Fruit fly (Drosophila melanogaster) whole organism, embryonic: Measurements from ENCODE around the gene CG11089.

ENCODE experiments used
- BEAF-32 ChIP-seq: fragments of 200-800 bp; sonication (Bioruptor generic); optimal IDR thresholded peaks from 3 replicates; lab custom pipeline; 2017; ENCODE audit warnings: missing biosample characterization, missing genetic modification characterization, mild to moderate bottlenecking, moderate library complexity, missing genetic modification reagents
- Bdp1 ChIP-seq: fragments of 200-800 bp; sonication (Bioruptor generic); optimal IDR thresholded peaks from 3 replicates; lab custom pipeline; 2016; ENCODE audit warnings: missing biosample characterization, missing genetic modification characterization
- Blimp-1 ChIP-seq: fragments of 200-800 bp; sonication (Bioruptor generic); optimal IDR thresholded peaks from 3 replicates; lab custom pipeline; 2018; ENCODE audit warnings: missing biosample characterization, missing genetic modification characterization, mild to moderate bottlenecking, moderate library complexity, missing genetic modification reagents
- C15 ChIP-seq: fragments of 200-800 bp; sonication (Bioruptor generic); IDR thresholded peaks from 3 replicates; pipeline ENCODE4 v1.3.6; 2022; ENCODE audit warnings: missing biosample characterization, missing genetic modification characterization
- CG10267 ChIP-seq: fragments of 200-800 bp; sonication (Bioruptor generic); optimal IDR thresholded peaks from 2 replicates; lab custom pipeline; 2018; ENCODE audit warnings: missing biosample characterization, mild to moderate bottlenecking, missing genetic modification characterization, moderate library complexity
- CG14710 ChIP-seq: fragments of 200-800 bp; sonication (Bioruptor generic); optimal IDR thresholded peaks from 3 replicates; lab custom pipeline; 2019; ENCODE audit warnings: missing biosample characterization, mild to moderate bottlenecking, missing genetic modification characterization, moderate library complexity
- CG17186 ChIP-seq: fragments of 200-800 bp; sonication (Bioruptor generic); optimal IDR thresholded peaks from 3 replicates; lab custom pipeline; 2017; ENCODE audit warnings: missing biosample characterization, missing genetic modification reagents, missing genetic modification characterization
- CG17568 ChIP-seq: fragments of 200-800 bp; sonication (Bioruptor generic); optimal IDR thresholded peaks from 2 replicates; lab custom pipeline; 2018; ENCODE audit warnings: missing biosample characterization, mild to moderate bottlenecking, missing genetic modification characterization, moderate library complexity
- CG2116 ChIP-seq: fragments of 200-800 bp; sonication (Bioruptor generic); optimal IDR thresholded peaks from 3 replicates; lab custom pipeline; 2018; ENCODE audit warnings: missing biosample characterization, mild to moderate bottlenecking, missing genetic modification characterization
- CG30403 ChIP-seq: fragments of 200-800 bp; sonication (Bioruptor generic); optimal IDR thresholded peaks from 3 replicates; lab custom pipeline; 2016; ENCODE audit warnings: missing biosample characterization, missing genetic modification characterization
- CG30431 ChIP-seq: fragments of 200-800 bp; sonication (Bioruptor generic); optimal IDR thresholded peaks from 2 replicates; lab custom pipeline; 2017; ENCODE audit warnings: missing biosample characterization, missing genetic modification characterization
- CG32772 ChIP-seq: fragments of 200-800 bp; sonication (Bioruptor generic); IDR thresholded peaks from 2 replicates; pipeline ENCODE4 v1.3.6; 2022; ENCODE audit warnings: missing biosample characterization, missing genetic modification characterization
- CG34224 ChIP-seq: fragments of 200-800 bp; sonication (Bioruptor generic); IDR thresholded peaks from 3 replicates; pipeline ENCODE4 v1.3.6; 2022; ENCODE audit warnings: missing biosample characterization, missing genetic modification characterization; ENCODE audit not compliant: partially characterized antibody
- CG4360 ChIP-seq: fragments of 200-800 bp; sonication (Bioruptor generic); IDR thresholded peaks from 2 replicates; pipeline ENCODE4 v1.3.6; 2022; ENCODE audit warnings: missing biosample characterization, missing genetic modification characterization
- CG9609 ChIP-seq: fragments of 200-800 bp; sonication (Bioruptor generic); optimal IDR thresholded peaks from 3 replicates; lab custom pipeline; 2016; ENCODE audit warnings: missing biosample characterization, missing genetic modification characterization
- CG9797 ChIP-seq: fragments of 200-800 bp; sonication (Bioruptor generic); optimal IDR thresholded peaks from 3 replicates; lab custom pipeline; 2018; ENCODE audit warnings: missing biosample characterization, mild to moderate bottlenecking, missing genetic modification characterization
- CHES-1-like ChIP-seq: fragments of 200-800 bp; sonication (Bioruptor generic); optimal IDR thresholded peaks from 2 replicates; lab custom pipeline; 2016; ENCODE audit warnings: missing biosample characterization, missing genetic modification characterization
- CkIIα-i1 ChIP-seq: fragments of 200-800 bp; sonication (Bioruptor generic); IDR thresholded peaks from 2 replicates; pipeline ENCODE4 v1.3.6; 2022; ENCODE audit warnings: missing biosample characterization, missing genetic modification characterization
- Dp ChIP-seq: fragments of 200-800 bp; sonication (Bioruptor generic); optimal IDR thresholded peaks from 2 replicates; lab custom pipeline; 2018; ENCODE audit warnings: missing biosample characterization, mild to moderate bottlenecking, missing genetic modification characterization, moderate library complexity
- E2f2 ChIP-seq: fragments of 200-800 bp; sonication (Bioruptor generic); IDR thresholded peaks from 2 replicates; pipeline ENCODE4 v1.3.6; 2022; ENCODE audit warnings: missing biosample characterization, missing genetic modification characterization
- Elba2 ChIP-seq: fragments of 200-800 bp; sonication (Bioruptor generic); optimal IDR thresholded peaks from 3 replicates; lab custom pipeline; 2016; ENCODE audit warnings: missing biosample characterization, missing genetic modification characterization
- Gug ChIP-seq: fragments of 200-800 bp; sonication (Bioruptor generic); IDR thresholded peaks from 4 replicates; pipeline ENCODE4 v1.3.6; 2022; ENCODE audit warnings: missing biosample characterization, missing genetic modification characterization
- Hsf ChIP-seq: fragments of 200-800 bp; sonication (Bioruptor generic); optimal IDR thresholded peaks from 3 replicates; lab custom pipeline; 2016; ENCODE audit warnings: missing biosample characterization, missing genetic modification characterization
- Lpt ChIP-seq: fragments of >200 bp; optimal IDR thresholded peaks from 2 replicates; lab custom pipeline; 2018; ENCODE audit warnings: missing biosample characterization, missing genetic modification characterization
- MBD-R2 ChIP-seq: fragments of 200-800 bp; sonication (Bioruptor generic); IDR thresholded peaks from 2 replicates; pipeline ENCODE4 v1.3.6; 2022; ENCODE audit warnings: missing biosample characterization, missing genetic modification characterization
- Myb ChIP-seq: fragments of 200-800 bp; sonication (Bioruptor generic); optimal IDR thresholded peaks from 2 replicates; lab custom pipeline; 2016; ENCODE audit warnings: missing biosample characterization, missing genetic modification characterization
- Neu2 ChIP-seq: fragments of 200-800 bp; sonication (Bioruptor generic); optimal IDR thresholded peaks from 3 replicates; lab custom pipeline; 2016; ENCODE audit warnings: missing biosample characterization, missing genetic modification characterization, borderline replicate concordance
- Opbp ChIP-seq: fragments of 200-800 bp; sonication (Bioruptor generic); IDR thresholded peaks from 3 replicates; pipeline ENCODE4 v1.3.6; 2022; ENCODE audit warnings: missing biosample characterization, missing genetic modification characterization; ENCODE audit not compliant: partially characterized antibody
- Scr ChIP-seq: fragments of 200-800 bp; sonication (Bioruptor generic); IDR thresholded peaks from 2 replicates; pipeline ENCODE4 v1.3.6; 2022; ENCODE audit warnings: missing biosample characterization, missing genetic modification characterization; ENCODE audit not compliant: partially characterized antibody
- Sox102F ChIP-seq: fragments of 200-800 bp; sonication (Bioruptor generic); optimal IDR thresholded peaks from 2 replicates; lab custom pipeline; 2018; ENCODE audit warnings: missing biosample characterization, mild to moderate bottlenecking, missing genetic modification characterization, moderate library complexity
- Sry-δ ChIP-seq: fragments of 200-800 bp; sonication (Bioruptor generic); optimal IDR thresholded peaks from 2 replicates; lab custom pipeline; 2016; ENCODE audit warnings: missing biosample characterization, missing genetic modification characterization
- Xbp1 ChIP-seq: fragments of 200-800 bp; sonication (Bioruptor generic); optimal IDR thresholded peaks from 3 replicates; lab custom pipeline; 2016; ENCODE audit warnings: missing biosample characterization, mild to moderate bottlenecking, missing genetic modification characterization
- al ChIP-seq: fragments of 200-800 bp; sonication (Bioruptor generic); IDR thresholded peaks from 2 replicates; pipeline ENCODE4 v1.3.6; 2022; ENCODE audit warnings: missing biosample characterization, missing genetic modification characterization
- aop ChIP-seq: fragments of 200-800 bp; sonication (Bioruptor generic); IDR thresholded peaks from 2 replicates; pipeline ENCODE4 v1.3.6; 2022; ENCODE audit warnings: missing biosample characterization, missing genetic modification characterization
- bcd ChIP-seq: fragments of 200-800 bp; sonication (Bioruptor generic); optimal IDR thresholded peaks from 2 replicates; lab custom pipeline; 2017; ENCODE audit warnings: missing biosample characterization, mild to moderate bottlenecking, missing genetic modification characterization
- en ChIP-seq: fragments of 200-800 bp; sonication (Bioruptor generic); optimal IDR thresholded peaks from 2 replicates; lab custom pipeline; 2016; ENCODE audit warnings: missing biosample characterization, missing genetic modification characterization
- gce ChIP-seq: fragments of 200-800 bp; sonication (Bioruptor generic); IDR thresholded peaks from 3 replicates; pipeline ENCODE4 v1.3.6; 2022; ENCODE audit warnings: missing biosample characterization, missing genetic modification characterization
- gcm ChIP-seq: fragments of 200-800 bp; sonication (Bioruptor generic); optimal IDR thresholded peaks from 2 replicates; lab custom pipeline; 2019; ENCODE audit warnings: missing biosample characterization, mild to moderate bottlenecking, missing genetic modification characterization, moderate library complexity
- gfzf ChIP-seq: fragments of 200-800 bp; sonication (Bioruptor generic); optimal IDR thresholded peaks from 2 replicates; lab custom pipeline; 2016; ENCODE audit warnings: missing biosample characterization, mild to moderate bottlenecking, missing genetic modification characterization, moderate library complexity
- hkb ChIP-seq, 2 experiments: fragments of 200-800 bp in 1 of 2; fragments of >200 bp in 1 of 2; sonication (Bioruptor generic) in 1 of 2; IDR thresholded peaks in 1 of 2; optimal IDR thresholded peaks in 1 of 2; 2 replicates each; pipeline versions ENCODE4 v1.3.6 to Lab custom; 2017 to 2022; ENCODE audit warnings: missing biosample characterization in 1 of 2, missing genetic modification characterization in 1 of 2
- lilli ChIP-seq: fragments of 200-800 bp; sonication (Bioruptor generic); optimal IDR thresholded peaks from 3 replicates; lab custom pipeline; 2016; ENCODE audit warnings: missing biosample characterization, missing genetic modification characterization
- otp ChIP-seq: fragments of 200-800 bp; sonication (Bioruptor generic); IDR thresholded peaks from 3 replicates; pipeline ENCODE4, ENCODE4 v1.3.6; 2022; ENCODE audit warnings: missing biosample characterization, missing genetic modification characterization
- pita ChIP-seq: fragments of 200-800 bp; sonication (Bioruptor generic); optimal IDR thresholded peaks from 2 replicates; lab custom pipeline; 2017; ENCODE audit warnings: missing biosample characterization, mild to moderate bottlenecking, missing genetic modification characterization
- repo ChIP-seq: fragments of 200-800 bp; sonication (Bioruptor generic); optimal IDR thresholded peaks from 2 replicates; lab custom pipeline; 2016; ENCODE audit warnings: missing biosample characterization, missing genetic modification characterization
- run ChIP-seq: fragments of 200-800 bp; sonication (Bioruptor generic); optimal IDR thresholded peaks from 3 replicates; lab custom pipeline; 2018; ENCODE audit warnings: missing biosample characterization, mild to moderate bottlenecking, missing genetic modification characterization
- sens ChIP-seq: fragments of 200-800 bp; sonication (Bioruptor generic); peaks from one replicate; lab custom pipeline; 2016; ENCODE audit warnings: missing biosample characterization, missing genetic modification characterization
- slou ChIP-seq: fragments of 200-800 bp; sonication (Bioruptor generic); optimal IDR thresholded peaks from 3 replicates; lab custom pipeline; 2016; ENCODE audit warnings: missing biosample characterization, missing genetic modification characterization
- sr ChIP-seq: fragments of 200-800 bp; sonication (Bioruptor generic); IDR thresholded peaks from 3 replicates; pipeline ENCODE4 v1.3.6; 2022; ENCODE audit warnings: missing biosample characterization, missing genetic modification characterization
- stwl ChIP-seq: fragments of 200-800 bp; sonication (Bioruptor generic); optimal IDR thresholded peaks from 3 replicates; lab custom pipeline; 2018; ENCODE audit warnings: missing biosample characterization, mild to moderate bottlenecking, missing genetic modification characterization, moderate library complexity
- unc-4 ChIP-seq: fragments of 200-800 bp; sonication (Bioruptor generic); IDR thresholded peaks from 2 replicates; pipeline ENCODE4 v1.3.6; 2022; ENCODE audit warnings: missing biosample characterization, missing genetic modification characterization; ENCODE audit not compliant: partially characterized antibody
- vnd ChIP-seq: fragments of 200-800 bp; sonication (Bioruptor generic); IDR thresholded peaks from 3 replicates; pipeline ENCODE4 v1.3.6; 2022; ENCODE audit warnings: missing biosample characterization, missing genetic modification characterization; ENCODE audit not compliant: partially characterized antibody

The CG11089 gene

DNA sequence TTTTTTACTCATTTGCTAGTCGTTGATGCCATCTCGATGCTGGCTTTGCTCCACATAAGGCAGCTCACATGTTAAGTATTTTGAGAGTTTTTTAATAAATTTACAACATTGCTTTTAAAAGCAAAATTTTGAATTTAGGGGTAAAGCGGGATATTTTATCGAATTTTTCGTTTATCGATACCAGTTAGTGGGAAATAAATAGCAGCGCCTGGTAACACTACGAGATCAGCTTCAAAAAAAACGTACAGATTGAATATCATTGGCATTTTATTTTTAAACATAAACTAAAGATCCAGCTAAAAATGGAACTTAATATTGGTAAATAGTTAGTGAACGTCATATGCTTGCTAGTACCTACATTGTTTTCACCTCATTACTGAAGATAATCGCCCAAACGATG is 45.4 kb downstream of the CG11089 start, which contains the start of gene Mink (continued):
- TF ChIP-seq Myb (GFP tag; lab: Kevin White, UChicago) (peak; percentile 75), CHES-1-like (GFP tag; lab: Kevin White, UChicago) (no peak), en (GFP tag; lab: Kevin White, UChicago) (no peak), CG32772 (no peak), stwl (tag; lab: Kevin White, UChicago) (peak; percentile 47), Bdp1 (GFP tag; lab: Kevin White, UChicago) (no peak), CG17186 (GFP tag; lab: Kevin White, UChicago) (no peak), hkb (optimal IDR thresholded peaks at IDR 0.05; lab: Kevin White, UChicago) (no peak), hkb (GFP tag; IDR thresholded peaks at IDR 0.05; lab: Robert Waterston, UW) (no peak), CG30431 (GFP tag; lab: Kevin White, UChicago) (no peak), vnd (GFP tag; lab: Robert Waterston, UW) (no peak), CG2116 (peak; percentile 48), Sry-δ (GFP tag; lab: Kevin White, UChicago) (peak; percentile 26), gfzf (GFP tag; lab: Kevin White, UChicago) (peak; percentile 73), Blimp-1 (GFP tag; lab: Kevin White, UChicago) (no peak), CG14710 (peak; percentile 11), CG4360 (GFP tag; lab: Robert Waterston, UW) (no peak), Hsf (GFP tag; lab: Kevin White, UChicago) (no peak), gce (GFP tag; lab: Robert Waterston, UW) (no peak), Dp (peak; percentile 93), lilli (GFP tag; lab: Kevin White, UChicago) (no peak), slou (GFP tag; lab: Kevin White, UChicago) (no peak), run (tag; lab: Kevin White, UChicago) (no peak), Gug (GFP tag; lab: Robert Waterston, UW) (no peak), Xbp1 (GFP tag; lab: Kevin White, UChicago) (no peak), CG10267 (tag; lab: Kevin White, UChicago) (peak; percentile 8), Sox102F (no peak), CG34224 (GFP tag; lab: Robert Waterston, UW) (peak; percentile 40; the same call in 1 of the 3 replicates), pita (GFP tag; lab: Kevin White, UChicago) (no peak), Opbp (GFP tag; lab: Robert Waterston, UW) (no peak), otp (GFP tag; lab: Robert Waterston, UW) (no peak), al (GFP tag; lab: Robert Waterston, UW) (no peak), C15 (GFP tag; lab: Robert Waterston, UW) (no peak), sens (GFP tag; lab: Kevin White, UChicago) (no peak), CG9797 (GFP tag; lab: Kevin White, UChicago) (peak; percentile 47), Neu2 (GFP tag; lab: Kevin White, UChicago) (no peak), MBD-R2 (GFP tag; lab: Robert Waterston, UW) (peak; percentile 22; the same call in 1 of the 2 replicates), sr (GFP tag; lab: Robert Waterston, UW) (no peak), bcd (GFP tag; lab: Kevin White, UChicago) (no peak), Lpt (GFP tag; lab: Kevin White, UChicago) (no peak), Elba2 (peak; percentile 2), gcm (no peak), E2f2 (GFP tag; lab: Robert Waterston, UW) (peak; percentile 93), Scr (GFP tag; lab: Robert Waterston, UW) (0 out of 2 replicates have a peak, but pooled peaks have one; percentile 19), repo (GFP tag; lab: Kevin White, UChicago) (no peak), CkIIα-i1 (GFP tag; lab: Robert Waterston, UW) (no peak), CG17568 (GFP tag; lab: Kevin White, UChicago) (no peak), CG9609 (no peak), CG30403 (GFP tag; lab: Kevin White, UChicago) (no peak), aop (GFP tag; lab: Robert Waterston, UW) (no peak), unc-4 (peak; percentile 31; the same call in 1 of the 2 replicates), BEAF-32 (GFP tag; lab: Kevin White, UChicago) (peak; percentile 46)
